Fruit fly (Drosophila melanogaster) whole organism, adult: ENCODE results near the gene CG12104.

Experiments used
- CG11617 ChIP-seq: fragments of 200-800 bp; sonication (Bioruptor generic); optimal IDR thresholded peaks from 2 replicates; lab custom pipeline; 2017; ENCODE audit warnings: mild to moderate bottlenecking, missing biosample characterization, missing genetic modification reagents, missing genetic modification characterization
- CG12768 ChIP-seq: fragments of 200-800 bp; sonication (Bioruptor generic); optimal IDR thresholded peaks from 2 replicates; lab custom pipeline; 2017; ENCODE audit warnings: missing biosample characterization, missing genetic modification characterization, mild to moderate bottlenecking, moderate library complexity, missing genetic modification reagents
- CG14711 ChIP-seq: fragments of 200-800 bp; sonication (Bioruptor generic); optimal IDR thresholded peaks from 2 replicates; lab custom pipeline; 2018; ENCODE audit warnings: missing biosample characterization, mild to moderate bottlenecking, missing genetic modification characterization, moderate library complexity
- CG1620 ChIP-seq: fragments of 200-800 bp; sonication (Bioruptor generic); optimal IDR thresholded peaks from 2 replicates; lab custom pipeline; 2016; ENCODE audit warnings: missing biosample characterization, missing genetic modification characterization
- CG33017 ChIP-seq: fragments of 200-800 bp; sonication (Bioruptor generic); optimal IDR thresholded peaks from 2 replicates; lab custom pipeline; 2018; ENCODE audit warnings: missing biosample characterization, mild to moderate bottlenecking, missing genetic modification characterization, moderate library complexity
- CG5204 ChIP-seq: fragments of 200-800 bp; sonication (Bioruptor generic); optimal IDR thresholded peaks from 2 replicates; lab custom pipeline; 2016; ENCODE audit warnings: missing biosample characterization, missing genetic modification characterization
- CG7045 ChIP-seq: fragments of 200-800 bp; sonication (Bioruptor generic); optimal IDR thresholded peaks from 2 replicates; lab custom pipeline; 2017; ENCODE audit warnings: missing biosample characterization, mild to moderate bottlenecking, missing genetic modification characterization
- CG7101 ChIP-seq: fragments of 200-800 bp; sonication (Bioruptor generic); optimal IDR thresholded peaks from 2 replicates; lab custom pipeline; 2018; ENCODE audit warnings: missing biosample characterization, mild to moderate bottlenecking, missing genetic modification characterization, moderate library complexity
- Clk ChIP-seq: fragments of 200-800 bp; sonication (Bioruptor generic); optimal IDR thresholded peaks from 2 replicates; lab custom pipeline; 2017; ENCODE audit warnings: missing biosample characterization, missing genetic modification characterization
- Crg-1 ChIP-seq: fragments of 200-800 bp; sonication (Bioruptor generic); optimal IDR thresholded peaks from 2 replicates; lab custom pipeline; 2016; ENCODE audit warnings: missing biosample characterization, missing genetic modification characterization
- Hr96 ChIP-seq: fragments of 200-800 bp; sonication (Bioruptor generic); optimal IDR thresholded peaks from 2 replicates; lab custom pipeline; 2016; ENCODE audit warnings: missing biosample characterization, missing genetic modification characterization
- Mnt ChIP-seq: fragments of 200-800 bp; sonication (Bioruptor generic); optimal IDR thresholded peaks from 2 replicates; lab custom pipeline; 2016; ENCODE audit warnings: missing biosample characterization, mild to moderate bottlenecking, missing genetic modification characterization
- bab1 ChIP-seq: fragments of 200-800 bp; sonication (Bioruptor generic); optimal IDR thresholded peaks from 3 replicates; lab custom pipeline; 2019; ENCODE audit warnings: missing biosample characterization, mild to moderate bottlenecking, missing genetic modification characterization, moderate library complexity
- cic ChIP-seq: fragments of 200-800 bp; sonication (Bioruptor generic); optimal IDR thresholded peaks from 2 replicates; lab custom pipeline; 2017; ENCODE audit warnings: missing biosample characterization, mild to moderate bottlenecking, missing genetic modification characterization, moderate library complexity
- cnc ChIP-seq, 2 experiments: fragments of >200 bp; optimal IDR thresholded peaks; 2 replicates each; lab custom pipeline; 2017
- kay ChIP-seq: fragments of 200-800 bp; sonication (Bioruptor generic); peaks from one replicate; lab custom pipeline; 2016; ENCODE audit warnings: missing biosample characterization, missing genetic modification characterization, borderline replicate concordance
- ovo ChIP-seq: fragments of 200-800 bp; sonication (Bioruptor generic); optimal IDR thresholded peaks from 2 replicates; lab custom pipeline; 2016; ENCODE audit warnings: missing biosample characterization, missing genetic modification characterization
- pad ChIP-seq: fragments of 200-800 bp; sonication (Bioruptor generic); optimal IDR thresholded peaks from 3 replicates; lab custom pipeline; 2017; ENCODE audit warnings: missing biosample characterization, missing genetic modification characterization, mild to moderate bottlenecking, moderate library complexity, missing genetic modification reagents
- tj ChIP-seq: fragments of 200-800 bp; sonication (Bioruptor generic); optimal IDR thresholded peaks from 3 replicates; lab custom pipeline; 2017; ENCODE audit warnings: missing biosample characterization, mild to moderate bottlenecking, missing genetic modification characterization, moderate library complexity
- toe ChIP-seq: fragments of 200-800 bp; sonication (Bioruptor generic); optimal IDR thresholded peaks from 2 replicates; lab custom pipeline; 2016; ENCODE audit warnings: missing biosample characterization, missing genetic modification characterization

The CG12104 gene

dm6 chr3L:1602833-1603128 is 307 bp upstream of the CG12104 start, which contains the start of the genes CG18170 and CG33791:
Gene CG18170, plus strand, starts transcription at chr3L:1602954.
Gene CG33791, plus strand, starts transcription at chr3L:1602954.
- TF ChIP-seq Mnt (GFP tag; lab: Kevin White, UChicago), result no peak
- TF ChIP-seq ovo (GFP tag; lab: Kevin White, UChicago), result no peak
- TF ChIP-seq cnc (optimal IDR thresholded peaks at IDR 0.05; lab: Kevin White, UChicago), result no peak
- no peak for TF ChIP-seq tj (GFP tag; lab: Kevin White, UChicago)
- no peak for TF ChIP-seq CG11617 (GFP tag; lab: Kevin White, UChicago)
- no peak for TF ChIP-seq pad (GFP tag; lab: Kevin White, UChicago)
- no peak for TF ChIP-seq CG33017 (tag; lab: Kevin White, UChicago)

- peak; percentile 95 for TF ChIP-seq tj (GFP tag; lab: Kevin White, UChicago)
- TF ChIP-seq Mnt (GFP tag; lab: Kevin White, UChicago), result no peak
- TF ChIP-seq pad (GFP tag; lab: Kevin White, UChicago), result peak; percentile 58
Observed at dm6 chr3L:1592822-1593452, 9.5 kb downstream of the CG12104 start.

dm6 chr3L:1591692-1592371 is 10.6 kb downstream of the CG12104 start:
- TF ChIP-seq CG33017 (tag; lab: Kevin White, UChicago) (peak; percentile 85), pad (GFP tag; lab: Kevin White, UChicago) (peak; percentile 74), tj (GFP tag; lab: Kevin White, UChicago) (peak; percentile 80), ovo (GFP tag; lab: Kevin White, UChicago) (peak; percentile 97), Hr96 (peak; percentile 78), bab1 (GFP tag; lab: Kevin White, UChicago) (peak; percentile 3), toe (GFP tag; lab: Kevin White, UChicago) (peak; percentile 84), CG12768 (GFP tag; lab: Kevin White, UChicago) (peak; percentile 95), cnc (optimal IDR thresholded peaks at IDR 0.05; lab: Kevin White, UChicago) (no peak), CG7101 (tag; lab: Kevin White, UChicago) (peak; percentile 92), CG5204 (GFP tag; lab: Kevin White, UChicago) (peak; percentile 79), CG14711 (peak; percentile 82), CG11617 (GFP tag; lab: Kevin White, UChicago) (peak; percentile 83), CG7045 (GFP tag; lab: Kevin White, UChicago) (peak; percentile 96), cic (GFP tag; lab: Kevin White, UChicago) (peak; percentile 96), Crg-1 (GFP tag; lab: Kevin White, UChicago) (peak; percentile 97), kay (GFP tag; lab: Kevin White, UChicago) (no peak), CG1620 (GFP tag; lab: Kevin White, UChicago) (peak; percentile 92), Clk (GFP tag; lab: Kevin White, UChicago) (peak; percentile 86), Mnt (GFP tag; lab: Kevin White, UChicago) (peak; percentile 71)

- no peak for TF ChIP-seq CG5204 (GFP tag; lab: Kevin White, UChicago)
- peak; percentile 49 for TF ChIP-seq kay (GFP tag; lab: Kevin White, UChicago)
- no peak for TF ChIP-seq Mnt (GFP tag; lab: Kevin White, UChicago)
Observed at dm6 chr3L:1590194-1590593, 12.3 kb downstream of the CG12104 start.

- TF ChIP-seq CG1620 (GFP tag; lab: Kevin White, UChicago), result peak; percentile 62
- no peak for TF ChIP-seq cic (GFP tag; lab: Kevin White, UChicago)
- peak; percentile 82 for TF ChIP-seq CG7045 (GFP tag; lab: Kevin White, UChicago)
- peak; percentile 68 for TF ChIP-seq Clk (GFP tag; lab: Kevin White, UChicago)
- no peak for TF ChIP-seq cnc (optimal IDR thresholded peaks at IDR 0.05; lab: Kevin White, UChicago)
- peak; percentile 46 for TF ChIP-seq Mnt (GFP tag; lab: Kevin White, UChicago)
- peak; percentile 79 for TF ChIP-seq CG12768 (GFP tag; lab: Kevin White, UChicago)
- TF ChIP-seq toe (GFP tag; lab: Kevin White, UChicago), result peak; percentile 77
- peak; percentile 78 for TF ChIP-seq CG7101 (tag; lab: Kevin White, UChicago)
- peak; percentile 51 for TF ChIP-seq kay (GFP tag; lab: Kevin White, UChicago)
- TF ChIP-seq CG5204 (GFP tag; lab: Kevin White, UChicago), result peak; percentile 81
- peak; percentile 70 for TF ChIP-seq CG14711
- peak; percentile 52 for TF ChIP-seq Crg-1 (GFP tag; lab: Kevin White, UChicago)
- TF ChIP-seq pad (GFP tag; lab: Kevin White, UChicago), result peak; percentile 48
- TF ChIP-seq CG11617 (GFP tag; lab: Kevin White, UChicago), result peak; percentile 37
- peak; percentile 75 for TF ChIP-seq bab1 (GFP tag; lab: Kevin White, UChicago)
- no peak for TF ChIP-seq ovo (GFP tag; lab: Kevin White, UChicago)
- peak; percentile 81 for TF ChIP-seq CG33017 (tag; lab: Kevin White, UChicago)
- peak; percentile 28 for TF ChIP-seq tj (GFP tag; lab: Kevin White, UChicago)
- peak; percentile 63 for TF ChIP-seq Hr96
Observed at dm6 chr3L:1587140-1587849, 15.2 kb downstream of the CG12104 start.
